Worm (Caenorhabditis elegans): ENCODE results near the gene sre-14.

DNA sequence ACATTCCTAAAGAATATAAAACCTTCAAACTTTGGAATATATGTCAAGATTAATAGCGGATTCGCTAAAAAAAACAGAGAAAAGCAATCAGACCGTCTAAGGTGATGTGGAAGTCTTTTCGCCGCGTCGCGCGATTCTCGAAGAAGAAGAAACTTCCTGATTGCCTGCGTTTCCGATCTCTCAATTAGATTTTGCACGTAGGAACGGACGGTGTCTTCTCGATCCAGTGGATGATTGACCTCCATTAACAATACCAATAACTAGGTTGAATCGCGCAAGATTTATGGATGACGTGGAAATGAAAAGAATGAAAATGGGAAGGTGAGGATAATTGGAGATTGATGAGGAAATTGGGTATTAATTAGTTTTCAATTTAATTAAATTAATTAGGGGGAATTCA is 44.1 kb downstream of the sre-14 start:
- TF ChIP-seq ttx-3 (tag; optimal IDR thresholded peaks at IDR 0.05) (no peak), rnt-1 (tag; optimal IDR thresholded peaks at IDR 0.05) (no peak), dmd-4 (tag; optimal IDR thresholded peaks at IDR 0.05; ENCODE audit: borderline replicate concordance) (no peak), elt-2 (tag; optimal IDR thresholded peaks at IDR 0.05) (no peak), ets-4 (tag; optimal IDR thresholded peaks at IDR 0.05) (no peak), ama-1 (optimal IDR thresholded peaks at IDR 0.05) (no peak), lin-11 (tag; optimal IDR thresholded peaks at IDR 0.05) (no peak), unc-86 (tag; optimal IDR thresholded peaks at IDR 0.05) (no peak), pha-4 (tag; optimal IDR thresholded peaks at IDR 0.05) (no peak), ceh-14 (tag; optimal IDR thresholded peaks at IDR 0.05) (no peak), ahr-1 (tag; optimal IDR thresholded peaks at IDR 0.05) (no peak), F13H6.1 (tag; optimal IDR thresholded peaks at IDR 0.05) (no peak), pat-9 (tag; optimal IDR thresholded peaks at IDR 0.05) (no peak), nhr-11 (tag; optimal IDR thresholded peaks at IDR 0.05) (no peak)

All from whole organism, late embryonic.